Worm (Caenorhabditis elegans) whole organism, dauer: Measurements from ENCODE around the gene rab-28.
"Not testable (repeated sequence)": the region's sequence is repeated elsewhere in the genome, so short reads cannot be mapped to it uniquely, and the experiment has no call there.

ENCODE experiments used
- unc-62 ChIP-seq: sonication (generic microtip); optimal IDR thresholded peaks from 2 replicates; lab custom pipeline; 2017; ENCODE audit warnings: missing biosample characterization, missing genetic modification reagents, missing genetic modification characterization

The rab-28 gene

ce11 chrIV:9243670-9244069, at the start of gene rab-28:
Gene rab-28, minus strand, starts transcription at chrIV:9244012.
- TF ChIP-seq unc-62 (GFP tag; lab: Kevin White, UChicago): no peak

ce11 chrIV:9289635-9290034, 45.8 kb upstream of the rab-28 start:
- TF ChIP-seq unc-62 (GFP tag; lab: Kevin White, UChicago): no peak

- TF ChIP-seq unc-62 (GFP tag; lab: Kevin White, UChicago): not testable (repeated sequence)
Observed at ce11 chrIV:9286305-9286704, 42.5 kb upstream of the rab-28 start, which contains the start of gene nhr-267. Gene nhr-267, minus strand, starts transcription at chrIV:9286405.

- no peak for TF ChIP-seq unc-62 (GFP tag; lab: Kevin White, UChicago)
Observed at ce11 chrIV:9274008-9274529, 30.3 kb upstream of the rab-28 start, which contains the start of gene nmy-3. Gene nmy-3, plus strand, starts transcription at chrIV:9274479.

ce11 chrIV:9269796-9270195, 26.0 kb upstream of the rab-28 start, which contains the start of gene flh-3:
Gene flh-3, plus strand, starts transcription at chrIV:9270096.
- no peak for TF ChIP-seq unc-62 (GFP tag; lab: Kevin White, UChicago)

ce11 chrIV:9268916-9269315, 25.1 kb upstream of the rab-28 start:
- TF ChIP-seq unc-62 (GFP tag; lab: Kevin White, UChicago): no peak

ce11 chrIV:9267581-9267980, 23.8 kb upstream of the rab-28 start:
- TF ChIP-seq unc-62 (GFP tag; lab: Kevin White, UChicago): no peak

ce11 chrIV:9266464-9266863, 22.7 kb upstream of the rab-28 start, which contains the start of gene Y11D7A.19:
Gene Y11D7A.19, minus strand, starts transcription at chrIV:9266564.
- no peak for TF ChIP-seq unc-62 (GFP tag; lab: Kevin White, UChicago)

- TF ChIP-seq unc-62 (GFP tag; lab: Kevin White, UChicago): no peak
Observed at ce11 chrIV:9264513-9264912, 20.7 kb upstream of the rab-28 start.

ce11 chrIV:9263812-9264320, 20.1 kb upstream of the rab-28 start, which contains the start of gene flh-1:
Gene flh-1, minus strand, starts transcription at chrIV:9264270.
- TF ChIP-seq unc-62 (GFP tag; lab: Kevin White, UChicago): no peak

ce11 chrIV:9262295-9262694, 18.5 kb upstream of the rab-28 start:
- no peak for TF ChIP-seq unc-62 (GFP tag; lab: Kevin White, UChicago)

ce11 chrIV:9261687-9262086, 17.9 kb upstream of the rab-28 start, which contains the start of gene col-120:
Gene col-120, minus strand, starts transcription at chrIV:9261787.
- TF ChIP-seq unc-62 (GFP tag; lab: Kevin White, UChicago): no peak

ce11 chrIV:9260826-9261225, 17.0 kb upstream of the rab-28 start:
- no peak for TF ChIP-seq unc-62 (GFP tag; lab: Kevin White, UChicago)

ce11 chrIV:9260334-9260733, 16.5 kb upstream of the rab-28 start:
- no peak for TF ChIP-seq unc-62 (GFP tag; lab: Kevin White, UChicago)

ce11 chrIV:9259687-9260086, 15.9 kb upstream of the rab-28 start, which contains the start of gene Y11D7A.10:
Gene Y11D7A.10, minus strand, starts transcription at chrIV:9259768.
- no peak for TF ChIP-seq unc-62 (GFP tag; lab: Kevin White, UChicago)

- TF ChIP-seq unc-62 (GFP tag; lab: Kevin White, UChicago): no peak
Observed at ce11 chrIV:9258547-9258946, 14.7 kb upstream of the rab-28 start.

- TF ChIP-seq unc-62 (GFP tag; lab: Kevin White, UChicago): no peak
Observed at ce11 chrIV:9256865-9257264, 13.1 kb upstream of the rab-28 start.
